Worm (Caenorhabditis elegans) whole organism, young adult: ENCODE measurements around the gene rpac-19.

ENCODE experiments used
- B0035.1 ChIP-seq: sonication (generic microtip); optimal IDR thresholded peaks from 2 replicates; lab custom pipeline; 2016; ENCODE audit warnings: missing genetic modification characterization, mild to moderate bottlenecking, missing compliant biosample characterization, missing genotype, missing genetic modification reagents
- B0261.1 ChIP-seq: sonication (generic microtip); optimal IDR thresholded peaks from 2 replicates; lab custom pipeline; 2016; ENCODE audit warnings: mild to moderate bottlenecking, missing genetic modification characterization, moderate library complexity, missing compliant biosample characterization
- B0336.3 ChIP-seq: fragments of 200-800 bp; sonication (Bioruptor generic); IDR thresholded peaks from 2 replicates; pipeline ENCODE4 v1.3.6; 2022; ENCODE audit warnings: missing genetic modification characterization, missing compliant biosample characterization
- F10E7.11 ChIP-seq: sonication (generic microtip); optimal IDR thresholded peaks from 2 replicates; lab custom pipeline; 2017; ENCODE audit warnings: mild to moderate bottlenecking, missing genetic modification characterization, moderate library complexity, missing compliant biosample characterization
- F52B5.7 ChIP-seq: sonication (generic microtip); optimal IDR thresholded peaks from 2 replicates; lab custom pipeline; 2016; ENCODE audit warnings: mild to moderate bottlenecking, missing genetic modification characterization, missing compliant biosample characterization
- F55B11.4 ChIP-seq: sonication (generic microtip); optimal IDR thresholded peaks from 2 replicates; lab custom pipeline; 2016; ENCODE audit warnings: missing compliant biosample characterization, missing genetic modification characterization, borderline replicate concordance; ENCODE audit not compliant: insufficient read depth
- K12H6.12 ChIP-seq: fragments of 200-800 bp; sonication (Bioruptor generic); optimal IDR thresholded peaks from 2 replicates; lab custom pipeline; 2018; ENCODE audit warnings: mild to moderate bottlenecking, missing genetic modification characterization, missing compliant biosample characterization
- Y53F4B.3 ChIP-seq: fragments of 200-800 bp; sonication (Bioruptor generic); IDR thresholded peaks from 2 replicates; pipeline ENCODE4 v1.3.6; 2022; ENCODE audit warnings: missing genetic modification reagents, missing genetic modification characterization, missing compliant biosample characterization
- Y56A3A.18 ChIP-seq: fragments of 200-800 bp; sonication (Bioruptor generic); IDR thresholded peaks from 2 replicates; pipeline ENCODE4 v1.3.6; 2022; ENCODE audit warnings: missing genetic modification reagents, missing genetic modification characterization, missing compliant biosample characterization
- Y67H2A.10 ChIP-seq: fragments of 200-800 bp; sonication (Bioruptor generic); conservative IDR thresholded peaks from 2 replicates; pipeline ENCODE4 v1.3.6; 2022; ENCODE audit warnings: missing genetic modification reagents, missing genetic modification characterization, missing compliant biosample characterization
- Y95B8A.8 ChIP-seq: fragments of 200-800 bp; sonication (Bioruptor generic); IDR thresholded peaks from 2 replicates; pipeline ENCODE4 v1.3.6; 2022; ENCODE audit warnings: missing genetic modification reagents, missing genetic modification characterization, missing compliant biosample characterization
- ama-1 ChIP-seq, 3 experiments: fragments of 150-350 bp in 1 of 3; sonication (generic microtip) in 2 of 3; optimal IDR thresholded peaks; 2 replicates each; lab custom pipeline; 2014 to 2018; ENCODE audit warnings: missing biosample characterization in 2 of 3, missing genetic modification characterization in 2 of 3, missing genetic modification reagents in 2 of 3
- attf-5 ChIP-seq: fragments of 200-800 bp; sonication (Bioruptor generic); optimal IDR thresholded peaks from 2 replicates; lab custom pipeline; 2018; ENCODE audit warnings: mild to moderate bottlenecking, missing genetic modification characterization, missing compliant biosample characterization
- attf-6 ChIP-seq: fragments of 200-800 bp; sonication (Bioruptor generic); IDR thresholded peaks from 2 replicates; pipeline ENCODE4 v1.3.6; 2022; ENCODE audit warnings: missing genetic modification reagents, missing genetic modification characterization, missing compliant biosample characterization
- cebp-1 ChIP-seq, 2 experiments: fragments of 200-800 bp in 1 of 2; sonication (Bioruptor generic) in 1 of 2; sonication (generic microtip) in 1 of 2; IDR thresholded peaks in 1 of 2; optimal IDR thresholded peaks in 1 of 2; 2 replicates each; pipeline versions ENCODE4 v1.3.6 to Lab custom; 2017 to 2022; ENCODE audit warnings: missing compliant biosample characterization in 2 of 2, missing genetic modification characterization in 2 of 2, mild to moderate bottlenecking in 1 of 2, missing genetic modification reagents in 1 of 2, moderate library complexity in 1 of 2
- ceh-100 ChIP-seq: fragments of 200-800 bp; sonication (Bioruptor generic); IDR thresholded peaks from 2 replicates; pipeline ENCODE4 v1.3.6; 2022; ENCODE audit warnings: missing genetic modification reagents, missing genetic modification characterization, missing compliant biosample characterization
- ceh-58 ChIP-seq: fragments of 200-800 bp; sonication (Bioruptor generic); IDR thresholded peaks from 2 replicates; pipeline ENCODE4 v1.3.6; 2022; ENCODE audit warnings: missing genetic modification characterization, missing compliant biosample characterization
- dox-1 ChIP-seq: fragments of 200-800 bp; sonication (Bioruptor generic); IDR thresholded peaks from 2 replicates; pipeline ENCODE4 v1.3.6; 2022; ENCODE audit warnings: missing genetic modification reagents, missing genetic modification characterization, missing compliant biosample characterization
- efl-1 ChIP-seq: fragments of 150-350 bp; optimal IDR thresholded peaks from 2 replicates; lab custom pipeline; 2014; ENCODE audit warnings: missing biosample characterization, missing genetic modification reagents, missing genetic modification characterization
- gei-17 ChIP-seq: fragments of 200-800 bp; sonication (Bioruptor generic); optimal IDR thresholded peaks from 2 replicates; lab custom pipeline; 2018; ENCODE audit warnings: mild to moderate bottlenecking, missing genetic modification characterization, missing compliant biosample characterization
- hmg-20 ChIP-seq: fragments of 200-800 bp; sonication (Bioruptor generic); IDR thresholded peaks from 2 replicates; pipeline ENCODE4 v1.3.6; 2022; ENCODE audit warnings: missing genetic modification reagents, missing genetic modification characterization, missing compliant biosample characterization
- let-526 ChIP-seq: fragments of 200-800 bp; sonication (Bioruptor generic); IDR thresholded peaks from 2 replicates; pipeline ENCODE4 v1.3.6; 2022; ENCODE audit warnings: missing genetic modification reagents, missing genetic modification characterization, missing compliant biosample characterization
- let-607 ChIP-seq, 2 experiments: fragments of 200-800 bp in 1 of 2; sonication (Bioruptor generic) in 1 of 2; sonication (generic microtip) in 1 of 2; optimal IDR thresholded peaks; 2 replicates each; lab custom pipeline; 2016 to 2018; ENCODE audit warnings: mild to moderate bottlenecking in 2 of 2, missing compliant biosample characterization in 2 of 2, missing genetic modification characterization in 2 of 2, moderate library complexity in 2 of 2, missing genotype in 1 of 2
- lin-35 ChIP-seq, 3 experiments: fragments of 150-350 bp in 2 of 3; sonication (generic microtip) in 1 of 3; optimal IDR thresholded peaks; 2 replicates each; lab custom pipeline; 2014 to 2018; ENCODE audit warnings: missing biosample characterization in 3 of 3, missing genetic modification characterization in 3 of 3, missing genetic modification reagents in 3 of 3
- lsl-1 ChIP-seq: fragments of 200-800 bp; sonication (Bioruptor generic); optimal IDR thresholded peaks from 2 replicates; lab custom pipeline; 2018; ENCODE audit warnings: mild to moderate bottlenecking, missing genetic modification characterization, moderate library complexity, missing compliant biosample characterization
- mxl-1 ChIP-seq: sonication (generic microtip); optimal IDR thresholded peaks from 2 replicates; lab custom pipeline; 2016; ENCODE audit warnings: missing genetic modification characterization, missing compliant biosample characterization
- nfyb-1 ChIP-seq: fragments of 200-800 bp; sonication (Bioruptor generic); IDR thresholded peaks from 2 replicates; pipeline ENCODE4 v1.3.6; 2022; ENCODE audit warnings: missing genetic modification reagents, missing genetic modification characterization, missing compliant biosample characterization
- nhr-120 ChIP-seq: fragments of 200-800 bp; sonication (Bioruptor generic); IDR thresholded peaks from 2 replicates; pipeline ENCODE4 v1.3.6; 2022; ENCODE audit warnings: missing genetic modification characterization, missing compliant biosample characterization
- nhr-80 ChIP-seq: sonication (generic microtip); optimal IDR thresholded peaks from 2 replicates; lab custom pipeline; 2016; ENCODE audit warnings: missing genetic modification characterization, missing compliant biosample characterization
- pbrm-1 ChIP-seq: fragments of 200-800 bp; sonication (Bioruptor generic); IDR thresholded peaks from 2 replicates; pipeline ENCODE4 v1.3.6; 2022; ENCODE audit warnings: missing genetic modification reagents, missing genetic modification characterization, missing compliant biosample characterization
- pha-4 ChIP-seq: fragments of 150-350 bp; sonication (generic microtip); optimal IDR thresholded peaks from 2 replicates; lab custom pipeline; 2014; ENCODE audit warnings: missing biosample characterization, missing genetic modification reagents, missing genetic modification characterization
- repo-1 ChIP-seq: sonication (generic microtip); optimal IDR thresholded peaks from 2 replicates; lab custom pipeline; 2017; ENCODE audit warnings: mild to moderate bottlenecking, missing genetic modification characterization, missing compliant biosample characterization
- rpc-1 ChIP-seq, 2 experiments: fragments of 150-350 bp in 1 of 2; sonication (generic microtip) in 1 of 2; optimal IDR thresholded peaks; 2 replicates each; lab custom pipeline; 2014 to 2018; ENCODE audit warnings: missing biosample characterization in 1 of 2, missing genetic modification characterization in 1 of 2, missing genetic modification reagents in 1 of 2, missing genotype in 1 of 2
- sptf-2 ChIP-seq: fragments of 200-800 bp; sonication (Bioruptor generic); optimal IDR thresholded peaks from 2 replicates; lab custom pipeline; 2018; ENCODE audit warnings: mild to moderate bottlenecking, missing genetic modification characterization, missing compliant biosample characterization
- tbp1 ChIP-seq: fragments of 200-800 bp; sonication (Bioruptor generic); optimal IDR thresholded peaks from 2 replicates; lab custom pipeline; 2018; ENCODE audit warnings: mild to moderate bottlenecking, missing genetic modification characterization, missing compliant biosample characterization
- zfh-2 ChIP-seq: fragments of 200-800 bp; sonication (Bioruptor generic); conservative IDR thresholded peaks from 2 replicates; pipeline ENCODE4 v1.3.6; 2022; ENCODE audit warnings: missing genetic modification reagents, missing genetic modification characterization, missing compliant biosample characterization
- ztf-28 ChIP-seq: fragments of 200-800 bp; sonication (Bioruptor generic); IDR thresholded peaks from 2 replicates; pipeline ENCODE4 v1.3.6; 2022; ENCODE audit warnings: missing genetic modification reagents, missing genetic modification characterization, missing compliant biosample characterization

Gene rpac-19

ce11 chrIII:9626602-9627001 is 3.1 kb downstream of the rpac-19 start (continued):
- no peak for TF ChIP-seq let-526
- no peak for TF ChIP-seq Y67H2A.10 (GFP tag; lab: Robert Waterston, UW)
- no peak for TF ChIP-seq F55B11.4 (tag; lab: Kevin White, UChicago)
- no peak for TF ChIP-seq efl-1 (GFP tag; lab: Kevin White, UChicago)
- no peak for TF ChIP-seq lsl-1 (GFP tag; lab: Kevin White, UChicago)
- TF ChIP-seq B0261.1 (tag; lab: Kevin White, UChicago) = no peak
- TF ChIP-seq Y53F4B.3 (GFP tag; lab: Robert Waterston, UW) = no peak
- peak in 1 of 3 experiments; percentile 5 for TF ChIP-seq lin-35 (GFP tag; optimal IDR thresholded peaks at IDR 0.05; lab: Kevin White, UChicago)
- no peak for TF ChIP-seq attf-6 (GFP tag; lab: Robert Waterston, UW)
- TF ChIP-seq pbrm-1 (GFP tag; lab: Robert Waterston, UW) = 0 out of 2 replicates have a peak, but pooled peaks have one; percentile 21
- no peak for TF ChIP-seq nhr-120
- no peak for TF ChIP-seq Y95B8A.8 (GFP tag; lab: Robert Waterston, UW)
- TF ChIP-seq K12H6.12 (tag; lab: Kevin White, UChicago) = no peak
- peak; percentile 29 for TF ChIP-seq attf-5 (GFP tag; lab: Kevin White, UChicago)
- no peak for TF ChIP-seq hmg-20 (GFP tag; lab: Robert Waterston, UW)
- TF ChIP-seq pha-4 (tag; lab: Kevin White, UChicago) = no peak
- no peak for TF ChIP-seq sptf-2

ce11 chrIII:9623460-9623859 is 6.2 kb downstream of the rpac-19 start:
- TF ChIP-seq nhr-120 (no peak), let-607 (tag; optimal IDR thresholded peaks at IDR 0.05; lab: Kevin White, UChicago) (no peak), attf-5 (GFP tag; lab: Kevin White, UChicago) (no peak), mxl-1 (tag; lab: Kevin White, UChicago) (no peak), K12H6.12 (tag; lab: Kevin White, UChicago) (peak; percentile 2), gei-17 (no peak), ceh-58 (GFP tag; lab: Robert Waterston, UW) (no peak), B0035.1 (tag; lab: Kevin White, UChicago) (no peak), hmg-20 (GFP tag; lab: Robert Waterston, UW) (no peak), repo-1 (peak; percentile 59), dox-1 (peak; percentile 21; the same call in 1 of the 2 replicates), F10E7.11 (tag; lab: Kevin White, UChicago) (no peak), ceh-100 (GFP tag; lab: Robert Waterston, UW) (no peak), F52B5.7 (peak; percentile 47), zfh-2 (GFP tag; lab: Robert Waterston, UW) (peak; percentile 46; the same call in 1 of the 2 replicates), ztf-28 (GFP tag; lab: Robert Waterston, UW) (0 out of 2 replicates have a peak, but pooled peaks have one; percentile 47), rpc-1 (optimal IDR thresholded peaks at IDR 0.05; lab: Kevin White, UChicago) (no peak), rpc-1 (tag; optimal IDR thresholded peaks at IDR 0.05; lab: Kevin White, UChicago) (no peak), lin-35 (GFP tag; optimal IDR thresholded peaks at IDR 0.05; lab: Kevin White, UChicago) (no peak)

- no peak for TF ChIP-seq cebp-1 (GFP tag; IDR thresholded peaks at IDR 0.05; lab: Robert Waterston, UW)
- TF ChIP-seq cebp-1 (tag; optimal IDR thresholded peaks at IDR 0.05; lab: Kevin White, UChicago) = peak; percentile 12
- 0 out of 2 replicates have a peak, but pooled peaks have one; percentile 12 for TF ChIP-seq B0336.3
- peak in 1 of 3 experiments; percentile 4 for TF ChIP-seq lin-35 (GFP tag; optimal IDR thresholded peaks at IDR 0.05; lab: Kevin White, UChicago)
- 0 out of 2 replicates have a peak, but pooled peaks have one; percentile 23 for TF ChIP-seq Y56A3A.18 (GFP tag; lab: Robert Waterston, UW)
- no peak for TF ChIP-seq K12H6.12 (tag; lab: Kevin White, UChicago)
- peak; percentile 81 for TF ChIP-seq nhr-80 (tag; lab: Kevin White, UChicago)
- no peak for TF ChIP-seq ama-1 (optimal IDR thresholded peaks at IDR 0.05; lab: Kevin White, UChicago)
- no peak for TF ChIP-seq ama-1 (GFP tag; optimal IDR thresholded peaks at IDR 0.05; lab: Kevin White, UChicago)
- TF ChIP-seq nfyb-1 (GFP tag; lab: Robert Waterston, UW) = 0 out of 2 replicates have a peak, but pooled peaks have one; percentile 19
- TF ChIP-seq tbp1 (GFP tag; lab: Kevin White, UChicago) = peak; percentile 4
These were observed 7.7 kb downstream of the rpac-19 start for ce11 chrIII:9621840-9622525.
